Fruit fly (Drosophila melanogaster) whole organism, wandering third instar larva: Measurements from ENCODE around the gene Irp-1B.

Experiments used
- CG9705 ChIP-seq: fragments of 200-800 bp; sonication (Bioruptor generic); optimal IDR thresholded peaks from 2 replicates; lab custom pipeline; 2018; ENCODE audit warnings: missing biosample characterization, mild to moderate bottlenecking, missing genetic modification characterization
- Dif ChIP-seq: fragments of 200-275, 200-300 bp; sonication (Bioruptor generic); optimal IDR thresholded peaks from 2 replicates; lab custom pipeline; 2018; ENCODE audit warnings: missing biosample characterization, missing genetic modification characterization; ENCODE audit not compliant: partially characterized antibody
- Rel ChIP-seq, 2 experiments: fragments of 200-800 bp; sonication (Bioruptor generic) in 1 of 2; optimal IDR thresholded peaks; 2 replicates in 1 of 2; 3 replicates in 1 of 2; lab custom pipeline; 2016 to 2019; ENCODE audit warnings: mild to moderate bottlenecking in 2 of 2, missing biosample characterization in 2 of 2, missing genetic modification characterization in 2 of 2, moderate library complexity in 1 of 2
- br ChIP-seq: fragments of 200-800 bp; sonication (Bioruptor generic); optimal IDR thresholded peaks from 2 replicates; lab custom pipeline; 2016; ENCODE audit warnings: missing biosample characterization, missing genetic modification characterization
- brk ChIP-seq: fragments of 200-800 bp; sonication (Bioruptor generic); optimal IDR thresholded peaks from 2 replicates; lab custom pipeline; 2016; ENCODE audit warnings: missing biosample characterization, mild to moderate bottlenecking, missing genetic modification characterization
- dsf ChIP-seq: sonication (Bioruptor generic); optimal IDR thresholded peaks from 2 replicates; lab custom pipeline; 2016; ENCODE audit warnings: missing biosample characterization, missing genetic modification characterization, borderline replicate concordance
- h ChIP-seq: fragments of 200-800 bp; sonication (Bioruptor generic); optimal IDR thresholded peaks from 3 replicates; lab custom pipeline; 2016; ENCODE audit warnings: missing biosample characterization, mild to moderate bottlenecking, missing genetic modification characterization
- pan ChIP-seq: fragments of >200 bp; optimal IDR thresholded peaks from 2 replicates; lab custom pipeline; 2017
- psq ChIP-seq: fragments of 200-800 bp; sonication (Bioruptor generic); optimal IDR thresholded peaks from 3 replicates; lab custom pipeline; 2017; ENCODE audit warnings: missing biosample characterization, mild to moderate bottlenecking, missing genetic modification characterization, moderate library complexity
- rgr ChIP-seq: fragments of 200-800 bp; sonication (Bioruptor generic); optimal IDR thresholded peaks from 3 replicates; lab custom pipeline; 2016; ENCODE audit warnings: missing biosample characterization, mild to moderate bottlenecking, missing genetic modification characterization

dm6 chr3R:10434489-10434888 is 21.8 kb upstream of the Irp-1B start, which contains the start of gene Cyp12e1:
- TF ChIP-seq Rel (GFP tag; optimal IDR thresholded peaks at IDR 0.05; lab: Kevin White, UChicago) (no peak), Rel (tag; optimal IDR thresholded peaks at IDR 0.05; lab: Kevin White, UChicago) (no peak), br (GFP tag; lab: Kevin White, UChicago) (no peak), dsf (GFP tag; lab: Kevin White, UChicago) (no peak), Dif (no peak), rgr (GFP tag; lab: Kevin White, UChicago) (no peak), h (GFP tag; lab: Kevin White, UChicago) (no peak), psq (no peak), pan (lab: Kevin White, UChicago) (no peak), brk (no peak), CG9705 (no peak)
